Fruit fly (Drosophila melanogaster): ENCODE measurements around the gene CG3740.

CG3740 gene

DNA sequence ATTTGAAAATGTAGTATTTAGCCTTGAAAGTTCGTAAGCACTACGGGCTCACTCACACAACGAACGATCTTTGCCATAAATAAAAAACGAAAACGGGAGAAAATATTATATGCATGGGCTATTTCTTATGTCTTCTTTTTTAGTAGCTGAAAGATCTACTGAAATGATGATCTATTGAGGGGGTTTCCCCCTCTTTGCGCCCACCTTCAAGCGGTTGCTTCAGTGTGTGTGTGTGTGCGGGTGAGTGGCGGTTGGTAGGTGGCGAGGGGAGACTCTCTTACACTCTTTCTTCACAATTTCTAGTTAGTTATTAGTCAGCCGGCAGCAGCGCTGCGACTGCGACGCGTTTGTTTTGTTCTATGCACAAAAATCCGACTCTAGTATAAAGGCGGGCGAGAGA is 47.7 kb downstream of the CG3740 start:
- no peak for TF ChIP-seq CG7368 (GFP tag; optimal IDR thresholded peaks at IDR 0.05)
- TF ChIP-seq Eip93F (GFP tag; optimal IDR thresholded peaks at IDR 0.05), result no peak
- no peak for TF ChIP-seq fkh (GFP tag; optimal IDR thresholded peaks at IDR 0.05)
- TF ChIP-seq CG6163 (GFP tag; IDR thresholded peaks at IDR 0.05), result no peak
- no peak for TF ChIP-seq CG9139 (GFP tag; optimal IDR thresholded peaks at IDR 0.05)
- TF ChIP-seq Smox (GFP tag; optimal IDR thresholded peaks at IDR 0.05), result no peak
- TF ChIP-seq dsx (GFP tag; optimal IDR thresholded peaks at IDR 0.05; ENCODE audit: poor library complexity, severe bottlenecking), result no peak
- TF ChIP-seq dac (GFP tag; optimal IDR thresholded peaks at IDR 0.05), result no peak
- no peak for TF ChIP-seq eg (GFP tag; IDR thresholded peaks at IDR 0.05)
- no peak for TF ChIP-seq Met (GFP tag; optimal IDR thresholded peaks at IDR 0.05)
- no peak for TF ChIP-seq vri (GFP tag; optimal IDR thresholded peaks at IDR 0.05)

DNA sequence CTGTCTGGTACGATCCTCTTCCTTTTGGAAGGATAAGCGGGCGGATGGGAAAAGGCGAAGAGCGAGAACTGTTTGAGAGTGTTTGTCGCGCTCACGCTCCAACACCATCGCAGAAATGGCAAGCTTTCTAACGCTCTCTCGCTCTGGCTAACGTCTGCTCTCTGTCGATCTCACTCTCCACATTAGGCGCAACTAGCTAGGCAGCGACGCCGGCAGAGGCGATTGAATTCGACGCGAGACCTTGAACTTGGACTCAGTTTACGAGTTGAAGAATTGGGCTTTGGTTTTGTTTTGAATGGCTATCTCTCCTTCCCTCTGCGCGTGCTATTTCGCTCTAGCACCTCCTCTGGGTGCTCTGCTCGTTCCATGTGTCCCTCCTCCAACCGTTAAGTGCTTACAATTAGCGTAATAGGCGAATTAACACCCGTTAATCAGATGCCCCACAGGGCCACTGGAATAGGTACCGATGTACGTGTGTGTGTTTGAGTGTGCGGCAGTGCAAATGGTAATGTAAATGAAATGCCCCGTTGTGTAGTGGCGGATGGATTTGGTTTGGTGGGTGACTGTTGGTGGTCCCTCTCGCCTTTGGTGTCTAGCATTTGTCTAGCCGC is 49.3 kb downstream of the CG3740 start:
- TF ChIP-seq CG11294 (GFP tag; IDR thresholded peaks at IDR 0.05) (no peak), CG11762 (GFP tag; optimal IDR thresholded peaks at IDR 0.05; ENCODE audit: insufficient read depth) (no peak), vri (GFP tag; optimal IDR thresholded peaks at IDR 0.05) (peak; percentile 42), Blimp-1 (GFP tag; optimal IDR thresholded peaks at IDR 0.05) (no peak), net (GFP tag; optimal IDR thresholded peaks at IDR 0.05) (no peak), CG15336 (GFP tag; IDR thresholded peaks at IDR 0.05) (no peak)

DNA sequence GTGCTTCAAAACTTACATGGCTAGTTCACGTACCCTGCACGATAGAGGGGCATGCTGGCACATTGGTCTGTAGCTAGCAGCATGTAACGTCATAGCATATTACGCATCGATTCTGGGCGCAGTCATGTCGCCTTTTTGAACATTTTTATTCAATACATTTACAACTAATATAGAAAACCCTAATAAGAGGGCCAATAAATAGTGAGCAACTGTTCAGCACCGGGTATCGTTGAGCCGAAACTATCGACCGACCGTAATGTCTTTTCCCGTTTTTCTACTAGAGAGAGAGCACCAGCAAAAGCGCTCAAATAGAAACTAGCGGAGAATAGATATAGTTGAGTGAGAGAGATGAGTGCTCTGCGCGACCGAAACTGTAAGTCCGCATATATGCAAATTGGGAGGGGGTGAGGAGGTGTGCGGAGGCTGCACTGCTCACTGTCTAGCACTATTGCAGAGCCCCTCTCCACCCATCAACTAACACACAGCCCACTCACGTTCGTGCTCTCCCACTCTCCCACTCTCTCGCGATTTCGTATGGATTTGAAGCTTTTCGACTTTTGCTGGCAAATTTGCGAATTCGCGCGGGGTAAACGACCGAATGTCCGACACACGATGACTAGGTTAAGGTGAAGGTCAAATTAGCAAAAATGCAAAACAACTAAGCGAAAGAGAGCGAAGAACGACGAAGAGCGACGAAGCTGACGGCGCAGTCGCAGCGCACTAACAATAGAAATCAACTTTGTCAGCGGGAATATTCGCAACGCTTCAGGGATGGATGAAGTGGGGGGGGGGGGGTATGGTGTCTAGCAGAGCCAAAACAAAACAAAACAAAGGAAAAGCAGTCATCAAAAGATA is 50.1 kb downstream of the CG3740 start:
- TF ChIP-seq CG15336 (GFP tag; IDR thresholded peaks at IDR 0.05), result peak; percentile 96
- TF ChIP-seq esn (GFP tag; optimal IDR thresholded peaks at IDR 0.05), result no peak
- peak; percentile 74 for TF ChIP-seq net (GFP tag; optimal IDR thresholded peaks at IDR 0.05)
- peak; percentile 97 for TF ChIP-seq CG32006 (GFP tag; optimal IDR thresholded peaks at IDR 0.05)
- peak; percentile 82 for TF ChIP-seq OdsH (GFP tag; optimal IDR thresholded peaks at IDR 0.05)
- TF ChIP-seq fkh (GFP tag; optimal IDR thresholded peaks at IDR 0.05), result peak; percentile 16
- peak; percentile 13 for TF ChIP-seq CG11762 (GFP tag; optimal IDR thresholded peaks at IDR 0.05; ENCODE audit: insufficient read depth)
- TF ChIP-seq dsx (GFP tag; optimal IDR thresholded peaks at IDR 0.05; ENCODE audit: poor library complexity, severe bottlenecking), result no peak
- TF ChIP-seq Eip78C (GFP tag), result peak; percentile 79
- peak; percentile 92 for TF ChIP-seq CG6276 (GFP tag; optimal IDR thresholded peaks at IDR 0.05)
- TF ChIP-seq CG6792 (GFP tag; optimal IDR thresholded peaks at IDR 0.05), result no peak
- TF ChIP-seq achi (GFP tag; optimal IDR thresholded peaks at IDR 0.05), result peak; percentile 79
- TF ChIP-seq CG10631 (GFP tag; optimal IDR thresholded peaks at IDR 0.05), result peak; percentile 71
- TF ChIP-seq Blimp-1 (GFP tag; optimal IDR thresholded peaks at IDR 0.05), result no peak
- TF ChIP-seq CG8119 (GFP tag; IDR thresholded peaks at IDR 0.05), result peak; percentile 95
- no peak for TF ChIP-seq topi (GFP tag; optimal IDR thresholded peaks at IDR 0.05)
- TF ChIP-seq CG6163 (GFP tag; IDR thresholded peaks at IDR 0.05), result peak; percentile 88
- peak; percentile 78 for TF ChIP-seq Sox14 (GFP tag; optimal IDR thresholded peaks at IDR 0.05)
- peak in 1 of 2 experiments; percentile 76 for TF ChIP-seq salr (GFP tag; optimal IDR thresholded peaks at IDR 0.05)
- peak; percentile 91 for TF ChIP-seq dac (GFP tag; optimal IDR thresholded peaks at IDR 0.05)
- no peak for TF ChIP-seq fd85E (GFP tag; optimal IDR thresholded peaks at IDR 0.05)
- TF ChIP-seq Eip75B (GFP tag; optimal IDR thresholded peaks at IDR 0.05), result peak; percentile 38
- TF ChIP-seq acj6 (GFP tag; optimal IDR thresholded peaks at IDR 0.05), result peak; percentile 67
- peak; percentile 91 for TF ChIP-seq CG4318 (GFP tag; optimal IDR thresholded peaks at IDR 0.05)
- TF ChIP-seq Lpt (GFP tag; optimal IDR thresholded peaks at IDR 0.05), result peak; percentile 92
- TF ChIP-seq Hr38 (GFP tag; optimal IDR thresholded peaks at IDR 0.05), result no peak
- TF ChIP-seq CG3919 (GFP tag; optimal IDR thresholded peaks at IDR 0.05), result peak; percentile 70
- TF ChIP-seq pdm3 (GFP tag; optimal IDR thresholded peaks at IDR 0.05), result peak; percentile 87
- peak; percentile 92 for TF ChIP-seq eg (GFP tag; IDR thresholded peaks at IDR 0.05)
- peak; percentile 90 for TF ChIP-seq Gug (GFP tag; IDR thresholded peaks at IDR 0.05)
- no peak for TF ChIP-seq cyc (GFP tag; optimal IDR thresholded peaks at IDR 0.05)
- TF ChIP-seq Hr4 (GFP tag; optimal IDR thresholded peaks at IDR 0.05), result peak; percentile 95
- peak; percentile 56 for TF ChIP-seq svp (GFP tag)
- TF ChIP-seq CG16779 (tag; optimal IDR thresholded peaks at IDR 0.05), result peak; percentile 54
- TF ChIP-seq CG11294 (GFP tag; IDR thresholded peaks at IDR 0.05), result peak; percentile 88
